Fruit fly (Drosophila melanogaster) whole organism: ENCODE measurements around the gene skd.

ENCODE experiments used
- Dll ChIP-seq: fragments of >200 bp; optimal IDR thresholded peaks from 2 replicates; lab custom pipeline; 2017
- pan ChIP-seq: fragments of >200 bp; optimal IDR thresholded peaks from 2 replicates; lab custom pipeline; 2017

- TF ChIP-seq Dll (lab: Kevin White, UChicago) (no peak), pan (lab: Kevin White, UChicago) (no peak)
Observed at dm6 chr3L:20970563-20970962, 56.7 kb downstream of the skd start, which contains the start of gene CG33287.
